Fruit fly (Drosophila melanogaster): ENCODE results near the gene Gs1.

DNA sequence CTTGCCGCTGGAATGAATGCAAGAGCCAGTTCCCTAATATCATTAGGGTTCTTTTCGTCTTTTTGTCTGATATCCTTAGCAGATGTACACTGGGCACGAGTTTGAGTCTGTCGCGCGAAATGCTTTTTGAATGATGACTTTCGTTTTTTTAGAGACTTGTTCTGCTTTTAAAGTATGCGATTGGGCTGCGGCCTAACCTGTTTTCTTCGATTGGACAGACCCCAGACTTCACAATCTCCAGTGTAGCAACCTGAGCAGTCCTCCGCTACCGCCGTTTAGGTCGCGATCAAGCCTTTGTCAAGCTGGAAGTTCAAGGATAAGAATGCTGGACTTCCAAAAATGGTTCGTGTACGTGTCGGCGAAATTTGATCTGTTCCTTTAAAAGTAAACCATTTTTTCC is 43.3 kb upstream of the Gs1 start:
- no peak for TF ChIP-seq Lpt (GFP tag; optimal IDR thresholded peaks at IDR 0.05)
- no peak for TF ChIP-seq ss (GFP tag; optimal IDR thresholded peaks at IDR 0.05)
- TF ChIP-seq CG4318 (GFP tag; optimal IDR thresholded peaks at IDR 0.05), result no peak
- TF ChIP-seq Hr4 (GFP tag; optimal IDR thresholded peaks at IDR 0.05), result no peak
- no peak for TF ChIP-seq Sox14 (GFP tag; optimal IDR thresholded peaks at IDR 0.05)
- no peak for TF ChIP-seq CG8319 (GFP tag; optimal IDR thresholded peaks at IDR 0.05)
